Worm (Caenorhabditis elegans) whole organism, young adult: ENCODE data around the gene ciao-2B.

Experiments
- B0019.2 ChIP-seq: fragments of 200-800 bp; sonication (Bioruptor generic); conservative IDR thresholded peaks from 2 replicates; pipeline ENCODE4 v1.3.6; 2022; ENCODE audit warnings: missing genetic modification reagents, missing genetic modification characterization, missing compliant biosample characterization
- C06A6.2 ChIP-seq: fragments of 200-800 bp; sonication (Bioruptor generic); conservative IDR thresholded peaks from 2 replicates; pipeline ENCODE4 v1.3.6; 2022; ENCODE audit warnings: missing genetic modification characterization, missing compliant biosample characterization
- D2030.7 ChIP-seq: fragments of 200-800 bp; sonication (Bioruptor generic); IDR thresholded peaks from 2 replicates; pipeline ENCODE4 v1.3.6; 2022; ENCODE audit warnings: missing genetic modification reagents, missing genetic modification characterization, missing compliant biosample characterization
- F22D6.2 ChIP-seq: sonication (generic microtip); optimal IDR thresholded peaks from 2 replicates; lab custom pipeline; 2016; ENCODE audit warnings: mild to moderate bottlenecking, missing genetic modification characterization, missing compliant biosample characterization
- F23B12.7 ChIP-seq: sonication (generic microtip); optimal IDR thresholded peaks from 2 replicates; lab custom pipeline; 2017; ENCODE audit warnings: missing genetic modification characterization, mild to moderate bottlenecking, missing compliant biosample characterization, antibody characterized with exemption, moderate library complexity; ENCODE audit not compliant: insufficient read depth
- F39B2.1 ChIP-seq: fragments of 200-800 bp; sonication (Bioruptor generic); IDR thresholded peaks from 2 replicates; pipeline ENCODE4 v1.3.6; 2022; ENCODE audit warnings: missing genetic modification reagents, missing genetic modification characterization, missing compliant biosample characterization
- F52B5.7 ChIP-seq: sonication (generic microtip); optimal IDR thresholded peaks from 2 replicates; lab custom pipeline; 2016; ENCODE audit warnings: mild to moderate bottlenecking, missing genetic modification characterization, missing compliant biosample characterization
- K11D2.4 ChIP-seq: fragments of 200-800 bp; sonication (Bioruptor generic); IDR thresholded peaks from 2 replicates; pipeline ENCODE4 v1.3.6; 2022; ENCODE audit warnings: missing genetic modification reagents, missing genetic modification characterization, missing compliant biosample characterization
- T07F8.4 ChIP-seq: sonication (generic microtip); optimal IDR thresholded peaks from 2 replicates; lab custom pipeline; 2016; ENCODE audit warnings: mild to moderate bottlenecking, missing genetic modification characterization, moderate library complexity, missing compliant biosample characterization
- T26A5.8 ChIP-seq: sonication (generic microtip); optimal IDR thresholded peaks from 2 replicates; lab custom pipeline; 2016; ENCODE audit warnings: missing genetic modification characterization, missing compliant biosample characterization
- Y67H2A.10 ChIP-seq: fragments of 200-800 bp; sonication (Bioruptor generic); conservative IDR thresholded peaks from 2 replicates; pipeline ENCODE4 v1.3.6; 2022; ENCODE audit warnings: missing genetic modification reagents, missing genetic modification characterization, missing compliant biosample characterization
- Y95B8A.8 ChIP-seq: fragments of 200-800 bp; sonication (Bioruptor generic); IDR thresholded peaks from 2 replicates; pipeline ENCODE4 v1.3.6; 2022; ENCODE audit warnings: missing genetic modification reagents, missing genetic modification characterization, missing compliant biosample characterization
- akir-1 ChIP-seq: fragments of 200-800 bp; sonication (Bioruptor generic); optimal IDR thresholded peaks from 2 replicates; lab custom pipeline; 2018; ENCODE audit warnings: mild to moderate bottlenecking, missing genetic modification characterization, moderate library complexity, missing compliant biosample characterization
- aptf-2 ChIP-seq: fragments of 200-800 bp; sonication (Bioruptor generic); conservative IDR thresholded peaks from 2 replicates; pipeline ENCODE4 v1.3.6; 2022; ENCODE audit warnings: missing genetic modification reagents, missing genetic modification characterization, missing compliant biosample characterization
- atf-7 ChIP-seq: sonication (generic microtip); optimal IDR thresholded peaks from 2 replicates; lab custom pipeline; 2017; ENCODE audit warnings: mild to moderate bottlenecking, missing genetic modification characterization, missing compliant biosample characterization
- athp-1 ChIP-seq: sonication (generic microtip); optimal IDR thresholded peaks from 2 replicates; lab custom pipeline; 2017; ENCODE audit warnings: mild to moderate bottlenecking, missing genetic modification characterization, missing compliant biosample characterization
- attf-3 ChIP-seq: fragments of 200-800 bp; sonication (Bioruptor generic); conservative IDR thresholded peaks from 2 replicates; pipeline ENCODE4 v1.3.6; 2022; ENCODE audit warnings: missing genetic modification reagents, missing genetic modification characterization, missing compliant biosample characterization
- attf-5 ChIP-seq: fragments of 200-800 bp; sonication (Bioruptor generic); optimal IDR thresholded peaks from 2 replicates; lab custom pipeline; 2018; ENCODE audit warnings: mild to moderate bottlenecking, missing genetic modification characterization, missing compliant biosample characterization
- attf-6 ChIP-seq: fragments of 200-800 bp; sonication (Bioruptor generic); IDR thresholded peaks from 2 replicates; pipeline ENCODE4 v1.3.6; 2022; ENCODE audit warnings: missing genetic modification reagents, missing genetic modification characterization, missing compliant biosample characterization
- cebp-2 ChIP-seq: fragments of 200-800 bp; sonication (Bioruptor generic); IDR thresholded peaks from 2 replicates; pipeline ENCODE4 v1.3.6; 2022; ENCODE audit warnings: missing genetic modification characterization, missing compliant biosample characterization
- ceh-91 ChIP-seq: fragments of 200-800 bp; sonication (Bioruptor generic); IDR thresholded peaks from 2 replicates; pipeline ENCODE4 v1.3.6; 2022; ENCODE audit warnings: missing genetic modification reagents, missing genetic modification characterization, missing compliant biosample characterization
- die-1 ChIP-seq: sonication (generic microtip); optimal IDR thresholded peaks from 2 replicates; lab custom pipeline; 2016; ENCODE audit warnings: missing genotype, mild to moderate bottlenecking, missing genetic modification characterization, missing compliant biosample characterization
- dpff-1 ChIP-seq: sonication (generic microtip); optimal IDR thresholded peaks from 2 replicates; lab custom pipeline; 2017; ENCODE audit warnings: mild to moderate bottlenecking, missing genetic modification characterization, missing compliant biosample characterization
- efl-1 ChIP-seq: fragments of 150-350 bp; optimal IDR thresholded peaks from 2 replicates; lab custom pipeline; 2014; ENCODE audit warnings: missing biosample characterization, missing genetic modification reagents, missing genetic modification characterization
- egrh-3 ChIP-seq: fragments of 200-800 bp; sonication (Bioruptor generic); IDR thresholded peaks from 2 replicates; pipeline ENCODE4 v1.3.6; 2022; ENCODE audit warnings: missing genetic modification reagents, missing genetic modification characterization, missing compliant biosample characterization
- fkh-3 ChIP-seq: sonication (generic microtip); optimal IDR thresholded peaks from 2 replicates; lab custom pipeline; 2016; ENCODE audit warnings: mild to moderate bottlenecking, missing genetic modification characterization, missing compliant biosample characterization
- him-1 ChIP-seq: sonication (generic microtip); optimal IDR thresholded peaks from 2 replicates; lab custom pipeline; 2016; ENCODE audit warnings: missing genotype, missing genetic modification reagents, missing genetic modification characterization, missing compliant biosample characterization
- hmg-1.2 ChIP-seq: fragments of 200-800 bp; sonication (Bioruptor generic); IDR thresholded peaks from 2 replicates; pipeline ENCODE4 v1.3.6; 2022; ENCODE audit warnings: missing genetic modification reagents, missing genetic modification characterization, missing compliant biosample characterization
- let-607 ChIP-seq, 2 experiments: fragments of 200-800 bp in 1 of 2; sonication (Bioruptor generic) in 1 of 2; sonication (generic microtip) in 1 of 2; optimal IDR thresholded peaks; 2 replicates each; lab custom pipeline; 2016 to 2018; ENCODE audit warnings: mild to moderate bottlenecking in 2 of 2, missing compliant biosample characterization in 2 of 2, missing genetic modification characterization in 2 of 2, moderate library complexity in 2 of 2, missing genotype in 1 of 2
- lin-40 ChIP-seq: sonication (generic microtip); optimal IDR thresholded peaks from 2 replicates; lab custom pipeline; 2016; ENCODE audit warnings: missing genetic modification characterization, mild to moderate bottlenecking, missing compliant biosample characterization, missing genotype, missing genetic modification reagents
- lsl-1 ChIP-seq: fragments of 200-800 bp; sonication (Bioruptor generic); optimal IDR thresholded peaks from 2 replicates; lab custom pipeline; 2018; ENCODE audit warnings: mild to moderate bottlenecking, missing genetic modification characterization, moderate library complexity, missing compliant biosample characterization
- madf-6 ChIP-seq: fragments of 200-800 bp; sonication (Bioruptor generic); IDR thresholded peaks from 2 replicates; pipeline ENCODE4 v1.3.6; 2022; ENCODE audit warnings: missing genetic modification reagents, missing genetic modification characterization, missing compliant biosample characterization
- mcd-1 ChIP-seq: fragments of 200-800 bp; sonication (Bioruptor generic); IDR thresholded peaks from 2 replicates; pipeline ENCODE4 v1.3.6; 2022; ENCODE audit warnings: missing genetic modification reagents, missing genetic modification characterization, missing compliant biosample characterization
- mes-4 ChIP-seq: sonication (generic microtip); optimal IDR thresholded peaks from 2 replicates; lab custom pipeline; 2016; ENCODE audit warnings: missing genotype, missing genetic modification characterization, missing compliant biosample characterization
- mxl-1 ChIP-seq: sonication (generic microtip); optimal IDR thresholded peaks from 2 replicates; lab custom pipeline; 2016; ENCODE audit warnings: missing genetic modification characterization, missing compliant biosample characterization
- nfya-2 ChIP-seq: fragments of 200-800 bp; sonication (Bioruptor generic); IDR thresholded peaks from 2 replicates; pipeline ENCODE4 v1.3.6; 2022; ENCODE audit warnings: missing genetic modification reagents, missing genetic modification characterization, missing compliant biosample characterization
- nfyb-1 ChIP-seq: fragments of 200-800 bp; sonication (Bioruptor generic); IDR thresholded peaks from 2 replicates; pipeline ENCODE4 v1.3.6; 2022; ENCODE audit warnings: missing genetic modification reagents, missing genetic modification characterization, missing compliant biosample characterization
- nhr-27 ChIP-seq: fragments of 200-800 bp; sonication (Bioruptor generic); optimal IDR thresholded peaks from 2 replicates; lab custom pipeline; 2018; ENCODE audit warnings: mild to moderate bottlenecking, missing genetic modification characterization, moderate library complexity, missing compliant biosample characterization
- pbrm-1 ChIP-seq: fragments of 200-800 bp; sonication (Bioruptor generic); IDR thresholded peaks from 2 replicates; pipeline ENCODE4 v1.3.6; 2022; ENCODE audit warnings: missing genetic modification reagents, missing genetic modification characterization, missing compliant biosample characterization
- rcor-1 ChIP-seq: fragments of 200-800 bp; sonication (Bioruptor generic); IDR thresholded peaks from 2 replicates; pipeline ENCODE4 v1.3.6; 2022; ENCODE audit warnings: missing genetic modification reagents, missing genetic modification characterization, missing compliant biosample characterization
- somi-1 ChIP-seq: fragments of 200-800 bp; sonication (Bioruptor generic); optimal IDR thresholded peaks from 2 replicates; lab custom pipeline; 2018; ENCODE audit warnings: mild to moderate bottlenecking, missing genetic modification characterization, missing compliant biosample characterization
- sptf-2 ChIP-seq: fragments of 200-800 bp; sonication (Bioruptor generic); optimal IDR thresholded peaks from 2 replicates; lab custom pipeline; 2018; ENCODE audit warnings: mild to moderate bottlenecking, missing genetic modification characterization, missing compliant biosample characterization
- tbp1 ChIP-seq: fragments of 200-800 bp; sonication (Bioruptor generic); optimal IDR thresholded peaks from 2 replicates; lab custom pipeline; 2018; ENCODE audit warnings: mild to moderate bottlenecking, missing genetic modification characterization, missing compliant biosample characterization
- unc-130 ChIP-seq: sonication (generic microtip); optimal IDR thresholded peaks from 2 replicates; lab custom pipeline; 2016; ENCODE audit warnings: missing genetic modification reagents, missing genetic modification characterization, missing compliant biosample characterization
- xnd-1 ChIP-seq: sonication (generic microtip); optimal IDR thresholded peaks from 2 replicates; lab custom pipeline; 2016; ENCODE audit warnings: missing genotype, missing genetic modification reagents, missing genetic modification characterization, missing compliant biosample characterization
- ztf-22 ChIP-seq: fragments of 200-800 bp; sonication (Bioruptor generic); optimal IDR thresholded peaks from 2 replicates; lab custom pipeline; 2018; ENCODE audit warnings: mild to moderate bottlenecking, missing genetic modification characterization, moderate library complexity, missing compliant biosample characterization
- ztf-28 ChIP-seq: fragments of 200-800 bp; sonication (Bioruptor generic); IDR thresholded peaks from 2 replicates; pipeline ENCODE4 v1.3.6; 2022; ENCODE audit warnings: missing genetic modification reagents, missing genetic modification characterization, missing compliant biosample characterization
- ztf-3 ChIP-seq: fragments of 200-800 bp; sonication (Bioruptor generic); optimal IDR thresholded peaks from 2 replicates; lab custom pipeline; 2018; ENCODE audit warnings: mild to moderate bottlenecking, missing genetic modification characterization, missing compliant biosample characterization

Gene ciao-2B

DNA sequence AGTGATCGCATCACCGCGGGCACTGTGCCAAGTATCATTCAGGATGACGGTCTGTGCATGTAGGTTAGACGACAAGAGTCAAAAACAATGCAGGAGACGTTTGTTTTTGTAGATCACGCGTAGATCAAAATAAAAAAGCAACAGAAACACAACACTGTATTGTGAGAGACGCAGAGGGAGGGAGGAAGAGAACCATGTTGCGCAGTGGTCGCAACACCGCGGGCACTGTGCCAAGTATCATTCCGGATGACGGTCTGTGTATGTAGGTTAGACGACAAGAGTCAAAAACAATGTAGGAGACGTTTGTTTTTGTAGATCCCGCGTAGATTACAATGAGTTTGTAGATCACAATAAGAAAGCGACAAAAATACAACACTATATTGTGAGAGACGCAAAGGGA, 20.4 kb downstream of the ciao-2B start:
- TF ChIP-seq madf-6 (GFP tag; lab: Robert Waterston, UW): peak; percentile 57
- TF ChIP-seq efl-1 (GFP tag; lab: Kevin White, UChicago): peak; percentile 43
- TF ChIP-seq D2030.7 (GFP tag; lab: Robert Waterston, UW): 0 out of 2 replicates have a peak, but pooled peaks have one; percentile 21
- peak; percentile 34 for TF ChIP-seq xnd-1 (tag; lab: Kevin White, UChicago)
- no peak for TF ChIP-seq tbp1 (GFP tag; lab: Kevin White, UChicago)
- peak; percentile 76 for TF ChIP-seq die-1 (tag; lab: Kevin White, UChicago)
- TF ChIP-seq lsl-1: peak; percentile 3
- TF ChIP-seq somi-1: no peak
- TF ChIP-seq hmg-1.2 (GFP tag; lab: Robert Waterston, UW): peak; percentile 59; the same call in 1 of the 2 replicates

- TF ChIP-seq D2030.7 (GFP tag; lab: Robert Waterston, UW): peak; percentile 64
- TF ChIP-seq K11D2.4 (GFP tag; lab: Robert Waterston, UW): no peak
- no peak for TF ChIP-seq ztf-22 (GFP tag; lab: Kevin White, UChicago)
- no peak for TF ChIP-seq let-607 (tag; optimal IDR thresholded peaks at IDR 0.05; lab: Kevin White, UChicago)
- TF ChIP-seq T07F8.4 (tag; lab: Kevin White, UChicago): no peak
- no peak for TF ChIP-seq akir-1 (GFP tag; lab: Kevin White, UChicago)
- TF ChIP-seq ztf-28: no peak
- TF ChIP-seq nfyb-1 (GFP tag; lab: Robert Waterston, UW): no peak
- no peak for TF ChIP-seq nhr-27
- no peak for TF ChIP-seq C06A6.2
- peak; percentile 22 for TF ChIP-seq F23B12.7 (tag; lab: Kevin White, UChicago)
- peak; percentile 60 for TF ChIP-seq fkh-3 (tag; lab: Kevin White, UChicago)
- TF ChIP-seq ceh-91: no peak
- TF ChIP-seq aptf-2 (GFP tag; lab: Robert Waterston, UW): no peak
- TF ChIP-seq B0019.2: no peak
- TF ChIP-seq hmg-1.2 (GFP tag; lab: Robert Waterston, UW): peak; percentile 42; the same call in 1 of the 2 replicates
- TF ChIP-seq him-1 (tag; lab: Kevin White, UChicago): peak; percentile 80
- peak; percentile 61 for TF ChIP-seq mes-4 (tag; lab: Kevin White, UChicago)
- TF ChIP-seq unc-130: no peak
- no peak for TF ChIP-seq lin-40
- TF ChIP-seq attf-3 (GFP tag; lab: Robert Waterston, UW): no peak
- TF ChIP-seq egrh-3 (GFP tag; lab: Robert Waterston, UW): no peak
- no peak for TF ChIP-seq Y95B8A.8
- no peak for TF ChIP-seq ztf-3 (GFP tag; lab: Kevin White, UChicago)
- TF ChIP-seq cebp-2: no peak
- no peak for TF ChIP-seq mcd-1 (GFP tag; lab: Robert Waterston, UW)
- TF ChIP-seq atf-7 (tag; lab: Kevin White, UChicago): no peak
- no peak for TF ChIP-seq pbrm-1 (GFP tag; lab: Robert Waterston, UW)
- no peak for TF ChIP-seq attf-6 (GFP tag; lab: Robert Waterston, UW)
- TF ChIP-seq F52B5.7 (tag; lab: Kevin White, UChicago): peak; percentile 10
- TF ChIP-seq athp-1 (tag; lab: Kevin White, UChicago): peak; percentile 57
- no peak for TF ChIP-seq T26A5.8
- TF ChIP-seq F22D6.2 (tag; lab: Kevin White, UChicago): no peak
- TF ChIP-seq Y67H2A.10: no peak
- TF ChIP-seq F39B2.1 (GFP tag; lab: Robert Waterston, UW): no peak
- TF ChIP-seq nfya-2: no peak
- no peak for TF ChIP-seq mxl-1 (tag; lab: Kevin White, UChicago)
- peak; percentile 40 for TF ChIP-seq attf-5
- no peak for TF ChIP-seq rcor-1
- TF ChIP-seq sptf-2: no peak
- no peak for TF ChIP-seq dpff-1 (tag; lab: Kevin White, UChicago)
These were observed 28.1 kb downstream of the ciao-2B start for ce11 chrIII:13411202-13411601.
